Worm (Caenorhabditis elegans): ENCODE data around the gene vit-4.

Gene vit-4

DNA sequence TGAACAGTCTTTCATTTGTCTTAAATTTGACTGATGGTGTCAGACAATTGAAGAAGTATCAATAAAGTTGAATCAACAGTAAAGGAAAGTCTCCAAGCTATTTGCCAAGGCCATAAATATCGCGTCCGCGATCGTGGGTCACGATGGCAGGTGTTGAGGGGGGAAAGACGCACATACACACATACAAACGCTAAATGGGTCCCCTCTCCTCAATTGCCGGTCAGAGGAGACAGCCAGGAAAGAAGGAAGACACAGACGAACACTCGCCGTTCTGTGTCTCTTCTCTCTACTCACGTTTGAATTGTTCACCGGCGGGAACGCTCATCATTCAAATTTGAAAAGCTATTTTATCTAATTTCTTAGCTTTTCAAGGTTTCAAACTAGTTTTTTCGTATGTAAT is 22.9 kb downstream of the vit-4 start (continued):
- TF ChIP-seq fkh-2 (tag; optimal IDR thresholded peaks at IDR 0.05) (no peak), ztf-4 (tag; optimal IDR thresholded peaks at IDR 0.05) (no peak), lin-39 (tag; optimal IDR thresholded peaks at IDR 0.05) (peak; percentile 86)

DNA sequence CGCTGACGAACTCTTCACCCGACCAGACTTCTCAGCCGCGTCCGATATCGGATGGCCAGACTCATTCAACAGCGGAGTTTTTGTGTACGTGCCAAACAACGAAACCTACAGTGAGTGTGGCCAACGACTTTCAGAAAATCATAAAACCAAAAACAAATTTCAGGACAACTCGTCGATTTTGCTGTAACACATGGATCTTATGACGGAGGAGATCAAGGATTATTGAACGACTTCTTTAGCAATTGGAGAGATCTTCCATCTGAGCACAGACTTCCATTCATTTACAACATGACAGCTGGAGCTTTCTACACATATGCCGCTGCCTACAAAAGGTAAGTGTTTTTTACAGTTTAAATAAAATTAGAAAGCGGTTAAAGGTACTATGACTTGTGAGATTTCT is 25.7 kb downstream of the vit-4 start:
- TF ChIP-seq nhr-11 (tag; optimal IDR thresholded peaks at IDR 0.05): no peak
- TF ChIP-seq zag-1 (tag; optimal IDR thresholded peaks at IDR 0.05): no peak
- no peak for TF ChIP-seq sea-2 (GFP tag; optimal IDR thresholded peaks at IDR 0.05)
- no peak for TF ChIP-seq nfya-1 (tag; optimal IDR thresholded peaks at IDR 0.05; ENCODE audit: insufficient read depth)
- no peak for TF ChIP-seq nhr-237 (tag; optimal IDR thresholded peaks at IDR 0.05)
- no peak for TF ChIP-seq egl-27 (tag; optimal IDR thresholded peaks at IDR 0.05)
- no peak for TF ChIP-seq R02D3.7 (tag; optimal IDR thresholded peaks at IDR 0.05)

ce11 chrX:3537335-3537734 is 26.4 kb downstream of the vit-4 start, which contains the start of gene gyg-1:
TSS of gene gyg-1 (plus strand) at chrX:3537635.
- TF ChIP-seq pha-4 (tag; optimal IDR thresholded peaks at IDR 0.05) (peak; percentile 12), nhr-76 (tag; optimal IDR thresholded peaks at IDR 0.05) (no peak), mml-1 (tag; optimal IDR thresholded peaks at IDR 0.05) (no peak), fos-1 (tag; optimal IDR thresholded peaks at IDR 0.05) (no peak), lin-39 (tag; optimal IDR thresholded peaks at IDR 0.05) (no peak)

ce11 chrX:3536302-3537251 is 27.2 kb downstream of the vit-4 start:
- TF ChIP-seq lsy-12 (tag; optimal IDR thresholded peaks at IDR 0.05) (no peak), nfya-1 (tag; optimal IDR thresholded peaks at IDR 0.05; ENCODE audit: insufficient read depth) (no peak), ceh-82 (tag; optimal IDR thresholded peaks at IDR 0.05) (no peak), nhr-77 (tag; optimal IDR thresholded peaks at IDR 0.05) (no peak), nhr-12 (tag; optimal IDR thresholded peaks at IDR 0.05) (no peak), nhr-28 (tag; optimal IDR thresholded peaks at IDR 0.05) (no peak), ZK546.5 (tag; optimal IDR thresholded peaks at IDR 0.05) (no peak), skn-1 (tag; optimal IDR thresholded peaks at IDR 0.05) (no peak), elt-2 (tag; optimal IDR thresholded peaks at IDR 0.05) (no peak), ztf-4 (tag; optimal IDR thresholded peaks at IDR 0.05) (no peak), egl-5 (tag; optimal IDR thresholded peaks at IDR 0.05) (no peak)

DNA sequence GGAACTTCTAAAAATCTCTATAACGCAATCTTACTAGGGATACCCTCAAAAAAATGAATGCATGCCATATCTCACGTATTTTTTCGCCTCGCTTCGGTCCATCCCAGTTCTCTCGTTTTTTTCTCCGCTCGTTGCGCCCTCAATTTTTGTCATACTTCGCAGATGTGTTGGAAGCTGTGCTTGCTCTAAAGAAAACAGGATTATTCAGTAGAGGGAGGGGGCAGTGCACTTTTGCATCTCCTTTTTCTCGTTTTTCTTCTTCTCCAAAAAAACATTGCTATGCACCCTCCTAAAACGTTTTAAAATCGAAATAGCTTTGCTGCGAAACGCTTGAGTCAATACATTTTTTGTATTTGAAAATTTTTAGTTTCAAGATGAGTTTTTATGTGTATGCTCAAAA is 28.3 kb downstream of the vit-4 start:
- TF ChIP-seq lin-39 (tag; optimal IDR thresholded peaks at IDR 0.05) (peak; percentile 19), hmg-11 (tag; optimal IDR thresholded peaks at IDR 0.05) (peak; percentile 30), nfya-1 (tag; optimal IDR thresholded peaks at IDR 0.05; ENCODE audit: insufficient read depth) (peak; percentile 25), elt-2 (tag; optimal IDR thresholded peaks at IDR 0.05) (no peak)

ce11 chrX:3534218-3534617 is 29.5 kb downstream of the vit-4 start:
- no peak for TF ChIP-seq fkh-10 (GFP tag; optimal IDR thresholded peaks at IDR 0.05)
- TF ChIP-seq nhr-77 (tag; optimal IDR thresholded peaks at IDR 0.05): no peak
- TF ChIP-seq ceh-82 (tag; optimal IDR thresholded peaks at IDR 0.05): no peak
- TF ChIP-seq snpc-4 (tag; optimal IDR thresholded peaks at IDR 0.05): no peak
- no peak for TF ChIP-seq hmg-11 (tag; optimal IDR thresholded peaks at IDR 0.05)
- no peak for TF ChIP-seq nhr-23 (tag; optimal IDR thresholded peaks at IDR 0.05)
- TF ChIP-seq elt-2 (tag; optimal IDR thresholded peaks at IDR 0.05): peak; percentile 96
- no peak for TF ChIP-seq ZK546.5 (tag; optimal IDR thresholded peaks at IDR 0.05)
- TF ChIP-seq tbx-2 (tag; optimal IDR thresholded peaks at IDR 0.05): no peak
- TF ChIP-seq pha-4 (tag; optimal IDR thresholded peaks at IDR 0.05): peak; percentile 44
- no peak for TF ChIP-seq ztf-11 (tag; optimal IDR thresholded peaks at IDR 0.05)
- TF ChIP-seq pqm-1 (tag; optimal IDR thresholded peaks at IDR 0.05): peak; percentile 89
- TF ChIP-seq nhr-43 (tag; optimal IDR thresholded peaks at IDR 0.05; ENCODE audit: poor library complexity, severe bottlenecking): no peak
- TF ChIP-seq aly-2 (tag; optimal IDR thresholded peaks at IDR 0.05): no peak
- no peak for TF ChIP-seq elt-1 (tag; optimal IDR thresholded peaks at IDR 0.05)
- no peak for TF ChIP-seq eor-1 (tag; optimal IDR thresholded peaks at IDR 0.05)
- TF ChIP-seq jun-1 (tag; optimal IDR thresholded peaks at IDR 0.05): peak; percentile 36
- TF ChIP-seq egl-27 (tag; optimal IDR thresholded peaks at IDR 0.05): no peak
- no peak for TF ChIP-seq lsy-12 (tag; optimal IDR thresholded peaks at IDR 0.05)
- no peak for TF ChIP-seq nhr-12 (tag; optimal IDR thresholded peaks at IDR 0.05)
- TF ChIP-seq unc-62 (GFP tag; optimal IDR thresholded peaks at IDR 0.05): no peak
- no peak for TF ChIP-seq ztf-4 (tag; optimal IDR thresholded peaks at IDR 0.05)
- no peak for TF ChIP-seq nhr-28 (tag; optimal IDR thresholded peaks at IDR 0.05)
- TF ChIP-seq nfya-1 (tag; optimal IDR thresholded peaks at IDR 0.05; ENCODE audit: insufficient read depth): no peak
- TF ChIP-seq nhr-76 (tag; optimal IDR thresholded peaks at IDR 0.05): no peak

All from whole organism, L3 larva.